Fruit fly (Drosophila melanogaster) whole organism, embryonic: ENCODE measurements around the gene CG34126.

Source experiments
- Abd-B ChIP-seq: fragments of 200-800 bp; sonication (Bioruptor generic); optimal IDR thresholded peaks from 2 replicates; lab custom pipeline; 2018; ENCODE audit warnings: missing biosample characterization, mild to moderate bottlenecking, missing genetic modification characterization, moderate library complexity
- Asciz ChIP-seq: fragments of 200-800 bp; sonication (Bioruptor generic); optimal IDR thresholded peaks from 2 replicates; lab custom pipeline; 2017; ENCODE audit warnings: missing biosample characterization, mild to moderate bottlenecking, missing genetic modification characterization, missing genetic modification reagents
- CG11085 ChIP-seq: fragments of 200-800 bp; sonication (Bioruptor generic); IDR thresholded peaks from 2 replicates; pipeline ENCODE4 v1.3.6; 2022; ENCODE audit warnings: missing biosample characterization, missing genetic modification characterization
- CG11456 ChIP-seq: fragments of 200-800 bp; sonication (Bioruptor generic); IDR thresholded peaks from 3 replicates; pipeline ENCODE4 v1.3.6; 2022; ENCODE audit warnings: missing biosample characterization, missing genetic modification characterization
- CG11695 ChIP-seq: fragments of 200-800 bp; sonication (Bioruptor generic); IDR thresholded peaks from 3 replicates; pipeline ENCODE4 v1.3.6; 2022; ENCODE audit warnings: missing biosample characterization, missing genetic modification characterization
- CG13296 ChIP-seq: fragments of 200-800 bp; sonication (Bioruptor generic); optimal IDR thresholded peaks from 3 replicates; lab custom pipeline; 2018; ENCODE audit warnings: missing biosample characterization, mild to moderate bottlenecking, missing genetic modification characterization
- CG16779 ChIP-seq: fragments of 200-800 bp; sonication (Bioruptor generic); IDR thresholded peaks from 2 replicates; pipeline ENCODE4 v1.3.6; 2022; ENCODE audit warnings: missing biosample characterization, missing genetic modification characterization
- CG17328 ChIP-seq: fragments of 200-800 bp; sonication (Bioruptor generic); IDR thresholded peaks from 2 replicates; pipeline ENCODE4 v1.3.6; 2022; ENCODE audit warnings: missing biosample characterization, missing genetic modification characterization
- CG2202 ChIP-seq: fragments of 200-800 bp; sonication (Bioruptor generic); optimal IDR thresholded peaks from 2 replicates; lab custom pipeline; 2018; ENCODE audit warnings: missing biosample characterization, mild to moderate bottlenecking, missing genetic modification characterization
- CG31388 ChIP-seq: fragments of 200-800 bp; sonication (Bioruptor generic); optimal IDR thresholded peaks from 2 replicates; lab custom pipeline; 2016; ENCODE audit warnings: missing biosample characterization, missing genetic modification characterization
- CG3995 ChIP-seq: fragments of 200-800 bp; sonication (Bioruptor generic); optimal IDR thresholded peaks from 3 replicates; lab custom pipeline; 2016; ENCODE audit warnings: missing biosample characterization, missing genetic modification characterization
- CG4360 ChIP-seq: fragments of 200-800 bp; sonication (Bioruptor generic); IDR thresholded peaks from 2 replicates; pipeline ENCODE4 v1.3.6; 2022; ENCODE audit warnings: missing biosample characterization, missing genetic modification characterization
- CG6272 ChIP-seq: fragments of 200-800 bp; sonication (Bioruptor generic); IDR thresholded peaks from 2 replicates; pipeline ENCODE4 v1.3.6; 2022; ENCODE audit warnings: missing biosample characterization, missing genetic modification characterization
- CG7786 ChIP-seq: fragments of 200-800 bp; sonication (Bioruptor generic); optimal IDR thresholded peaks from 2 replicates; lab custom pipeline; 2016; ENCODE audit warnings: missing biosample characterization, missing genetic modification characterization
- CG7963 ChIP-seq: fragments of 200-800 bp; sonication (Bioruptor generic); IDR thresholded peaks from 3 replicates; pipeline ENCODE4 v1.3.6; 2022; ENCODE audit warnings: missing biosample characterization, missing genetic modification characterization; ENCODE audit not compliant: partially characterized antibody
- CG7987 ChIP-seq: fragments of 200-800 bp; sonication (Bioruptor generic); optimal IDR thresholded peaks from 2 replicates; lab custom pipeline; 2018; ENCODE audit warnings: missing biosample characterization, mild to moderate bottlenecking, missing genetic modification characterization, moderate library complexity
- CG8359 ChIP-seq: fragments of 200-800 bp; sonication (Bioruptor generic); optimal IDR thresholded peaks from 2 replicates; lab custom pipeline; 2017; ENCODE audit warnings: missing biosample characterization, mild to moderate bottlenecking, missing genetic modification characterization, borderline replicate concordance
- CG8924 ChIP-seq: fragments of 200-800 bp; optimal IDR thresholded peaks from 3 replicates; lab custom pipeline; 2019; ENCODE audit warnings: missing biosample characterization, mild to moderate bottlenecking, missing genetic modification characterization, moderate library complexity
- CG8944 ChIP-seq: fragments of 200-800 bp; sonication (Bioruptor generic); optimal IDR thresholded peaks from 3 replicates; lab custom pipeline; 2016; ENCODE audit warnings: missing biosample characterization, missing genetic modification characterization
- CG9437 ChIP-seq: fragments of 200-800 bp; sonication (Bioruptor generic); optimal IDR thresholded peaks from 2 replicates; lab custom pipeline; 2018; ENCODE audit warnings: missing biosample characterization, mild to moderate bottlenecking, missing genetic modification characterization
- E2f1 ChIP-seq: fragments of 200-800 bp; sonication (Bioruptor generic); IDR thresholded peaks from 2 replicates; pipeline ENCODE4 v1.3.6; 2022; ENCODE audit warnings: missing biosample characterization, missing genetic modification characterization
- Ets65A ChIP-seq: fragments of 200-800 bp; sonication (Bioruptor generic); peaks from one replicate; lab custom pipeline; 2016; ENCODE audit warnings: missing biosample characterization, missing genetic modification characterization
- HLH4C ChIP-seq: fragments of 200-800 bp; sonication (Bioruptor generic); IDR thresholded peaks from 3 replicates; pipeline ENCODE4 v1.3.6; 2022; ENCODE audit warnings: missing biosample characterization, missing genetic modification characterization; ENCODE audit not compliant: partially characterized antibody
- HLH54F ChIP-seq: fragments of 200-800 bp; sonication (Bioruptor generic); optimal IDR thresholded peaks from 3 replicates; lab custom pipeline; 2016; ENCODE audit warnings: missing biosample characterization, missing genetic modification characterization
- Hmr ChIP-seq: fragments of 200-800 bp; sonication (Bioruptor generic); optimal IDR thresholded peaks from 3 replicates; lab custom pipeline; 2017; ENCODE audit warnings: mild to moderate bottlenecking, missing biosample characterization, missing genetic modification reagents, missing genetic modification characterization
- Hr39 ChIP-seq: fragments of >200 bp; optimal IDR thresholded peaks from 2 replicates; lab custom pipeline; 2017
- Hsf ChIP-seq: fragments of 200-800 bp; sonication (Bioruptor generic); optimal IDR thresholded peaks from 3 replicates; lab custom pipeline; 2016; ENCODE audit warnings: missing biosample characterization, missing genetic modification characterization
- MTF-1 ChIP-seq: fragments of 200-800 bp; sonication (Bioruptor generic); optimal IDR thresholded peaks from 2 replicates; lab custom pipeline; 2018; ENCODE audit warnings: missing biosample characterization, mild to moderate bottlenecking, missing genetic modification characterization, borderline replicate concordance
- Med ChIP-seq: fragments of 200-800 bp; sonication (Bioruptor generic); peaks from one replicate; lab custom pipeline; 2016; ENCODE audit warnings: missing biosample characterization, missing genetic modification characterization, mild to moderate bottlenecking, inconsistent platforms, moderate library complexity
- NC2α ChIP-seq: fragments of 200-800 bp; sonication (Bioruptor generic); optimal IDR thresholded peaks from 2 replicates; lab custom pipeline; 2016; ENCODE audit warnings: missing biosample characterization, missing genetic modification characterization
- NFAT ChIP-seq: fragments of 200-800 bp; sonication (Bioruptor generic); IDR thresholded peaks from 2 replicates; pipeline ENCODE4 v1.3.6; 2022; ENCODE audit warnings: missing biosample characterization, missing genetic modification characterization
- PHDP ChIP-seq: fragments of 200-800 bp; sonication (Bioruptor generic); optimal IDR thresholded peaks from 3 replicates; lab custom pipeline; 2018; ENCODE audit warnings: missing biosample characterization, mild to moderate bottlenecking, missing genetic modification characterization, moderate library complexity
- Spps ChIP-seq: fragments of 200-800 bp; sonication (Bioruptor generic); optimal IDR thresholded peaks from 2 replicates; lab custom pipeline; 2018; ENCODE audit warnings: missing biosample characterization, mild to moderate bottlenecking, missing genetic modification characterization
- bab2 ChIP-seq: fragments of 200-800 bp; sonication (Bioruptor generic); optimal IDR thresholded peaks from 2 replicates; lab custom pipeline; 2016; ENCODE audit warnings: missing biosample characterization, missing genetic modification characterization
- ci ChIP-seq: fragments of 200-800 bp; sonication (Bioruptor generic); IDR thresholded peaks from 3 replicates; pipeline ENCODE4 v1.3.6; 2022; ENCODE audit warnings: missing biosample characterization, missing genetic modification characterization
- dimm ChIP-seq: fragments of 200-800 bp; sonication (Bioruptor generic); IDR thresholded peaks from 2 replicates; pipeline ENCODE4 v1.3.6; 2022; ENCODE audit warnings: missing biosample characterization, missing genetic modification characterization
- dmrt11E ChIP-seq: fragments of 200-800 bp; sonication (Bioruptor generic); optimal IDR thresholded peaks from 3 replicates; lab custom pipeline; 2018; ENCODE audit warnings: missing biosample characterization, mild to moderate bottlenecking, missing genetic modification characterization, moderate library complexity
- hbn ChIP-seq: fragments of 200-800 bp; sonication (Bioruptor generic); IDR thresholded peaks from 2 replicates; pipeline ENCODE4 v1.3.6; 2022; ENCODE audit warnings: missing biosample characterization, missing genetic modification characterization; ENCODE audit not compliant: partially characterized antibody
- lbe ChIP-seq: fragments of 200-800 bp; sonication (Bioruptor generic); optimal IDR thresholded peaks from 2 replicates; lab custom pipeline; 2016; ENCODE audit warnings: missing biosample characterization, mild to moderate bottlenecking, missing genetic modification characterization
- onecut ChIP-seq: fragments of 200-800 bp; sonication (Bioruptor generic); IDR thresholded peaks from 2 replicates; pipeline ENCODE4 v1.3.6; 2022; ENCODE audit warnings: missing biosample characterization, missing genetic modification characterization
- pfk ChIP-seq: fragments of 200-800 bp; sonication (Bioruptor generic); optimal IDR thresholded peaks from 2 replicates; lab custom pipeline; 2018; ENCODE audit warnings: missing biosample characterization, mild to moderate bottlenecking, missing genetic modification characterization, moderate library complexity
- pho ChIP-seq: fragments of 200-800 bp; sonication (Bioruptor generic); optimal IDR thresholded peaks from 2 replicates; lab custom pipeline; 2016; ENCODE audit warnings: missing biosample characterization, missing genetic modification characterization
- pzg ChIP-seq: fragments of 200-800 bp; sonication (Bioruptor generic); optimal IDR thresholded peaks from 3 replicates; lab custom pipeline; 2018; ENCODE audit warnings: missing biosample characterization, mild to moderate bottlenecking, missing genetic modification characterization, moderate library complexity
- ro ChIP-seq: fragments of 200-800 bp; sonication (Bioruptor generic); IDR thresholded peaks from 2 replicates; pipeline ENCODE4 v1.3.6; 2022; ENCODE audit warnings: missing biosample characterization, missing genetic modification characterization
- sc ChIP-seq, 3 experiments: fragments of >200 bp in 2 of 3; fragments of 200-800 bp in 1 of 3; sonication (Bioruptor generic) in 1 of 3; optimal IDR thresholded peaks; 2 replicates in 2 of 3; 3 replicates in 1 of 3; lab custom pipeline; 2017; ENCODE audit warnings: mild to moderate bottlenecking in 1 of 3, missing biosample characterization in 1 of 3, missing genetic modification characterization in 1 of 3, missing genetic modification reagents in 1 of 3
- sens ChIP-seq: fragments of 200-800 bp; sonication (Bioruptor generic); peaks from one replicate; lab custom pipeline; 2016; ENCODE audit warnings: missing biosample characterization, missing genetic modification characterization
- sqz ChIP-seq: fragments of 200-800 bp; sonication (Bioruptor generic); optimal IDR thresholded peaks from 3 replicates; lab custom pipeline; 2018; ENCODE audit warnings: missing biosample characterization, mild to moderate bottlenecking, missing genetic modification characterization
- sr ChIP-seq: fragments of 200-800 bp; sonication (Bioruptor generic); IDR thresholded peaks from 3 replicates; pipeline ENCODE4 v1.3.6; 2022; ENCODE audit warnings: missing biosample characterization, missing genetic modification characterization
- tin ChIP-seq: fragments of 200-800 bp; sonication (Bioruptor generic); optimal IDR thresholded peaks from 3 replicates; lab custom pipeline; 2016; ENCODE audit warnings: missing biosample characterization, missing genetic modification characterization
- vnd ChIP-seq: fragments of 200-800 bp; sonication (Bioruptor generic); IDR thresholded peaks from 3 replicates; pipeline ENCODE4 v1.3.6; 2022; ENCODE audit warnings: missing biosample characterization, missing genetic modification characterization; ENCODE audit not compliant: partially characterized antibody

The CG34126 gene

DNA sequence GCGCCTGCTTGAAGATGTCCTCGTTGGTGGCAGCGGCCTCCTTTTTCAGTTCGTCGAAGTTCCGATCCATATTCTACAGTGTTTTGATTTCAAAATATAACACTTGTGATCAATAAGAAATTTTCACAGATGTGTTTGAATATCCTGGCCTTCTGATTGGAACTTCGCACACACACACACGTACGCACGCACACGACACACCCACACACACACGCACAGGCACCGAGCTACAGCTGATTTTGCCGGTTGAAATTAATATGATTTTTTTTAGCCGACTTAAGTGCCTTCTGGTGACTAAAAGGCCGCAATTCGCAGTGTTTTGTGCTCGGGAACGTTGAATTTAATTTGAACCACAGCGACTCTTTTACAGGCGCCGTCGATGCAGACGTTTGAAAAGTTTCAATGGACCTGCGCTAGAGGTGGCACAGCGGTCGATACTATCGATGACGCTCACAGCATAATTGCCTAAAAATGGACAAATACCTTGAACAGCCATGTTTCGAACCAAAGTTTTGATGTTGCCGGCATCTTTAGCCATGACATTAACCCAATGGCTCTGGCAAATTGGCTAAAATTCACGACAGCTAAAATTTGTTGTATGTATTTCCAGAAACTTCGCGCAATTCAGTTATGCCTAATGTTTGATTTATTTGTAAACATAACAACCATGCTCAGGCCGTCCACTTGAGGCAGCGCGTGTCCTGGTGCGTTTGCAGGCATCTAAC, 28.1 kb downstream of the CG34126 start, which contains the start of gene Rtnl1 (continued):
- TF ChIP-seq CG17328 (GFP tag; lab: Robert Waterston, UW) (no peak), MTF-1 (GFP tag; lab: Kevin White, UChicago) (no peak), NC2α (no peak), CG6272 (GFP tag; lab: Robert Waterston, UW) (0 out of 2 replicates have a peak, but pooled peaks have one; percentile 46), NFAT (GFP tag; lab: Robert Waterston, UW) (peak; percentile 53; the same call in 1 of the 2 replicates), CG31388 (no peak), dimm (GFP tag; lab: Robert Waterston, UW) (no peak), CG16779 (no peak), CG2202 (no peak), CG11695 (GFP tag; lab: Robert Waterston, UW) (no peak), Asciz (GFP tag; lab: Kevin White, UChicago) (peak; percentile 88), ro (no peak), onecut (0 out of 2 replicates have a peak, but pooled peaks have one; percentile 4), sens (GFP tag; lab: Kevin White, UChicago) (peak; percentile 85), HLH4C (GFP tag; lab: Robert Waterston, UW) (peak; percentile 82), Med (GFP tag; lab: Kevin White, UChicago) (peak; percentile 91), Spps (tag; lab: Kevin White, UChicago) (no peak), sqz (GFP tag; lab: Kevin White, UChicago) (no peak), ci (peak; percentile 57; the same call in 2 of the 3 replicates), CG11456 (no peak), Hmr (GFP tag; lab: Kevin White, UChicago) (peak; percentile 73), Hsf (GFP tag; lab: Kevin White, UChicago) (peak; percentile 31), CG8944 (GFP tag; lab: Kevin White, UChicago) (no peak), CG8924 (tag; lab: Kevin White, UChicago) (peak; percentile 20), vnd (GFP tag; lab: Robert Waterston, UW) (peak; percentile 80), CG7963 (GFP tag; lab: Robert Waterston, UW) (peak; percentile 88; the same call in 2 of the 3 replicates), CG3995 (peak; percentile 33), HLH54F (GFP tag; lab: Kevin White, UChicago) (no peak), dmrt11E (peak; percentile 18), pfk (GFP tag; lab: Kevin White, UChicago) (no peak), bab2 (no peak), CG11085 (no peak), CG7786 (GFP tag; lab: Kevin White, UChicago) (peak; percentile 29), Ets65A (GFP tag; lab: Kevin White, UChicago) (peak; percentile 42), pzg (peak; percentile 99), CG9437 (GFP tag; lab: Kevin White, UChicago) (no peak), CG13296 (GFP tag; lab: Kevin White, UChicago) (no peak), pho (GFP tag; lab: Kevin White, UChicago) (peak; percentile 49), tin (no peak), CG7987 (GFP tag; lab: Kevin White, UChicago) (peak; percentile 56), E2f1 (GFP tag; lab: Robert Waterston, UW) (no peak), hbn (peak; percentile 95), lbe (GFP tag; lab: Kevin White, UChicago) (no peak), CG4360 (no peak), sr (GFP tag; lab: Robert Waterston, UW) (no peak), CG8359 (no peak), PHDP (tag; lab: Kevin White, UChicago) (no peak), sc (optimal IDR thresholded peaks at IDR 0.05; lab: Kevin White, UChicago) (no peak), sc (GFP tag; optimal IDR thresholded peaks at IDR 0.05; lab: Kevin White, UChicago) (no peak), Abd-B (peak; percentile 67), Hr39 (no peak)
